Worm (Caenorhabditis elegans) whole organism, young adult: Measurements from ENCODE around the gene sdz-1.

ENCODE experiments used
- B0336.3 ChIP-seq: fragments of 200-800 bp; sonication (Bioruptor generic); IDR thresholded peaks from 2 replicates; pipeline ENCODE4 v1.3.6; 2022; ENCODE audit warnings: missing genetic modification characterization, missing compliant biosample characterization
- C06A6.2 ChIP-seq: fragments of 200-800 bp; sonication (Bioruptor generic); conservative IDR thresholded peaks from 2 replicates; pipeline ENCODE4 v1.3.6; 2022; ENCODE audit warnings: missing genetic modification characterization, missing compliant biosample characterization
- C17E4.6 ChIP-seq: fragments of 200-800 bp; sonication (Bioruptor generic); IDR thresholded peaks from 2 replicates; pipeline ENCODE4 v1.3.6; 2022; ENCODE audit warnings: missing genetic modification reagents, missing genetic modification characterization, missing compliant biosample characterization
- F22D6.2 ChIP-seq: sonication (generic microtip); optimal IDR thresholded peaks from 2 replicates; lab custom pipeline; 2016; ENCODE audit warnings: mild to moderate bottlenecking, missing genetic modification characterization, missing compliant biosample characterization
- F37B4.10 ChIP-seq: fragments of 200-800 bp; sonication (Bioruptor generic); IDR thresholded peaks from 2 replicates; pipeline ENCODE4 v1.3.6; 2022; ENCODE audit warnings: missing genetic modification characterization, missing compliant biosample characterization
- F52B5.7 ChIP-seq: sonication (generic microtip); optimal IDR thresholded peaks from 2 replicates; lab custom pipeline; 2016; ENCODE audit warnings: mild to moderate bottlenecking, missing genetic modification characterization, missing compliant biosample characterization
- F55B11.4 ChIP-seq: sonication (generic microtip); optimal IDR thresholded peaks from 2 replicates; lab custom pipeline; 2016; ENCODE audit warnings: missing compliant biosample characterization, missing genetic modification characterization, borderline replicate concordance; ENCODE audit not compliant: insufficient read depth
- F57C9.4 ChIP-seq: sonication (generic microtip); optimal IDR thresholded peaks from 2 replicates; lab custom pipeline; 2017; ENCODE audit warnings: mild to moderate bottlenecking, missing genetic modification characterization, missing compliant biosample characterization
- K11D2.4 ChIP-seq: fragments of 200-800 bp; sonication (Bioruptor generic); IDR thresholded peaks from 2 replicates; pipeline ENCODE4 v1.3.6; 2022; ENCODE audit warnings: missing genetic modification reagents, missing genetic modification characterization, missing compliant biosample characterization
- K12H6.12 ChIP-seq: fragments of 200-800 bp; sonication (Bioruptor generic); optimal IDR thresholded peaks from 2 replicates; lab custom pipeline; 2018; ENCODE audit warnings: mild to moderate bottlenecking, missing genetic modification characterization, missing compliant biosample characterization
- ama-1 ChIP-seq, 3 experiments: fragments of 150-350 bp in 1 of 3; sonication (generic microtip) in 2 of 3; optimal IDR thresholded peaks; 2 replicates each; lab custom pipeline; 2014 to 2018; ENCODE audit warnings: missing biosample characterization in 2 of 3, missing genetic modification characterization in 2 of 3, missing genetic modification reagents in 2 of 3
- attf-5 ChIP-seq: fragments of 200-800 bp; sonication (Bioruptor generic); optimal IDR thresholded peaks from 2 replicates; lab custom pipeline; 2018; ENCODE audit warnings: mild to moderate bottlenecking, missing genetic modification characterization, missing compliant biosample characterization
- cebp-1 ChIP-seq, 2 experiments: fragments of 200-800 bp in 1 of 2; sonication (Bioruptor generic) in 1 of 2; sonication (generic microtip) in 1 of 2; IDR thresholded peaks in 1 of 2; optimal IDR thresholded peaks in 1 of 2; 2 replicates each; pipeline versions ENCODE4 v1.3.6 to Lab custom; 2017 to 2022; ENCODE audit warnings: missing compliant biosample characterization in 2 of 2, missing genetic modification characterization in 2 of 2, mild to moderate bottlenecking in 1 of 2, missing genetic modification reagents in 1 of 2, moderate library complexity in 1 of 2
- ceh-58 ChIP-seq: fragments of 200-800 bp; sonication (Bioruptor generic); IDR thresholded peaks from 2 replicates; pipeline ENCODE4 v1.3.6; 2022; ENCODE audit warnings: missing genetic modification characterization, missing compliant biosample characterization
- ceh-79 ChIP-seq: sonication (generic microtip); optimal IDR thresholded peaks from 2 replicates; lab custom pipeline; 2017; ENCODE audit warnings: mild to moderate bottlenecking, missing genetic modification characterization, missing compliant biosample characterization
- dox-1 ChIP-seq: fragments of 200-800 bp; sonication (Bioruptor generic); IDR thresholded peaks from 2 replicates; pipeline ENCODE4 v1.3.6; 2022; ENCODE audit warnings: missing genetic modification reagents, missing genetic modification characterization, missing compliant biosample characterization
- dpff-1 ChIP-seq: sonication (generic microtip); optimal IDR thresholded peaks from 2 replicates; lab custom pipeline; 2017; ENCODE audit warnings: mild to moderate bottlenecking, missing genetic modification characterization, missing compliant biosample characterization
- egl-18 ChIP-seq: fragments of 200-800 bp; sonication (Bioruptor generic); IDR thresholded peaks from 2 replicates; pipeline ENCODE4 v1.3.6; 2022; ENCODE audit warnings: missing genetic modification reagents, missing genetic modification characterization, missing compliant biosample characterization
- egl-44 ChIP-seq: fragments of 200-800 bp; sonication (Bioruptor generic); IDR thresholded peaks from 2 replicates; pipeline ENCODE4 v1.3.6; 2022; ENCODE audit warnings: missing genetic modification reagents, missing genetic modification characterization, missing compliant biosample characterization
- ekl-4 ChIP-seq: fragments of 200-800 bp; sonication (Bioruptor generic); IDR thresholded peaks from 2 replicates; pipeline ENCODE4 v1.3.6; 2022; ENCODE audit warnings: missing genetic modification reagents, missing genetic modification characterization, missing compliant biosample characterization
- hlh-26 ChIP-seq: fragments of 200-800 bp; sonication (Bioruptor generic); conservative IDR thresholded peaks from 2 replicates; pipeline ENCODE4 v1.3.6; 2022; ENCODE audit warnings: missing genetic modification reagents, missing genetic modification characterization, missing compliant biosample characterization
- hmg-1.2 ChIP-seq: fragments of 200-800 bp; sonication (Bioruptor generic); IDR thresholded peaks from 2 replicates; pipeline ENCODE4 v1.3.6; 2022; ENCODE audit warnings: missing genetic modification reagents, missing genetic modification characterization, missing compliant biosample characterization
- hsf-1 ChIP-seq: fragments of 200-800 bp; sonication (Bioruptor generic); IDR thresholded peaks from 2 replicates; pipeline ENCODE4 v1.3.6; 2022; ENCODE audit warnings: missing genetic modification reagents, missing genetic modification characterization, missing compliant biosample characterization
- lag-1 ChIP-seq: fragments of 200-800 bp; sonication (Bioruptor generic); IDR thresholded peaks from 2 replicates; pipeline ENCODE4 v1.3.6; 2022; ENCODE audit warnings: missing genetic modification reagents, missing genetic modification characterization, missing compliant biosample characterization
- let-526 ChIP-seq: fragments of 200-800 bp; sonication (Bioruptor generic); IDR thresholded peaks from 2 replicates; pipeline ENCODE4 v1.3.6; 2022; ENCODE audit warnings: missing genetic modification reagents, missing genetic modification characterization, missing compliant biosample characterization
- lin-35 ChIP-seq, 3 experiments: fragments of 150-350 bp in 2 of 3; sonication (generic microtip) in 1 of 3; optimal IDR thresholded peaks; 2 replicates each; lab custom pipeline; 2014 to 2018; ENCODE audit warnings: missing biosample characterization in 3 of 3, missing genetic modification characterization in 3 of 3, missing genetic modification reagents in 3 of 3
- lin-40 ChIP-seq: sonication (generic microtip); optimal IDR thresholded peaks from 2 replicates; lab custom pipeline; 2016; ENCODE audit warnings: missing genetic modification characterization, mild to moderate bottlenecking, missing compliant biosample characterization, missing genotype, missing genetic modification reagents
- lin-54 ChIP-seq: fragments of 200-800 bp; sonication (Bioruptor generic); optimal IDR thresholded peaks from 2 replicates; lab custom pipeline; 2018; ENCODE audit warnings: mild to moderate bottlenecking, missing genetic modification characterization, missing compliant biosample characterization
- madf-10 ChIP-seq: sonication (generic microtip); optimal IDR thresholded peaks from 2 replicates; lab custom pipeline; 2016; ENCODE audit warnings: mild to moderate bottlenecking, missing genetic modification characterization, missing compliant biosample characterization
- madf-6 ChIP-seq: fragments of 200-800 bp; sonication (Bioruptor generic); IDR thresholded peaks from 2 replicates; pipeline ENCODE4 v1.3.6; 2022; ENCODE audit warnings: missing genetic modification reagents, missing genetic modification characterization, missing compliant biosample characterization
- nhr-179 ChIP-seq: sonication (generic microtip); optimal IDR thresholded peaks from 2 replicates; lab custom pipeline; 2016; ENCODE audit warnings: mild to moderate bottlenecking, missing genetic modification characterization, missing compliant biosample characterization
- nhr-80 ChIP-seq: sonication (generic microtip); optimal IDR thresholded peaks from 2 replicates; lab custom pipeline; 2016; ENCODE audit warnings: missing genetic modification characterization, missing compliant biosample characterization
- nhr-90 ChIP-seq: sonication (generic microtip); optimal IDR thresholded peaks from 2 replicates; lab custom pipeline; 2016; ENCODE audit warnings: missing genotype, mild to moderate bottlenecking, missing genetic modification characterization, missing compliant biosample characterization
- repo-1 ChIP-seq: sonication (generic microtip); optimal IDR thresholded peaks from 2 replicates; lab custom pipeline; 2017; ENCODE audit warnings: mild to moderate bottlenecking, missing genetic modification characterization, missing compliant biosample characterization
- sdz-38 ChIP-seq: sonication (generic microtip); optimal IDR thresholded peaks from 2 replicates; lab custom pipeline; 2016; ENCODE audit warnings: missing genotype, missing genetic modification characterization, missing compliant biosample characterization
- sea-2 ChIP-seq: fragments of 200-800 bp; sonication (Bioruptor generic); IDR thresholded peaks from 2 replicates; pipeline ENCODE4 v1.3.6; 2022; ENCODE audit warnings: missing genetic modification characterization, missing compliant biosample characterization
- snpc-4 ChIP-seq, 5 experiments: fragments of 150-350 bp in 1 of 5; sonication (generic microtip) in 4 of 5; optimal IDR thresholded peaks; 2 replicates each; lab custom pipeline; 2014 to 2018; ENCODE audit warnings: missing genetic modification characterization in 5 of 5, missing biosample characterization in 3 of 5, antibody characterized with exemption in 2 of 5, mild to moderate bottlenecking in 2 of 5, missing compliant biosample characterization in 2 of 5, missing genotype in 2 of 5, moderate library complexity in 2 of 5, missing genetic modification reagents in 1 of 5
- unc-62 ChIP-seq: fragments of 150-350 bp; optimal IDR thresholded peaks from 2 replicates; lab custom pipeline; 2014; ENCODE audit warnings: missing biosample characterization, missing genetic modification reagents, missing genetic modification characterization
- ztf-18 ChIP-seq: sonication (generic microtip); optimal IDR thresholded peaks from 2 replicates; lab custom pipeline; 2016; ENCODE audit warnings: missing genotype, mild to moderate bottlenecking, missing genetic modification characterization, missing compliant biosample characterization
- ztf-26 ChIP-seq: sonication (generic microtip); optimal IDR thresholded peaks from 2 replicates; lab custom pipeline; 2017; ENCODE audit warnings: missing genetic modification characterization, missing compliant biosample characterization

The sdz-1 gene

DNA sequence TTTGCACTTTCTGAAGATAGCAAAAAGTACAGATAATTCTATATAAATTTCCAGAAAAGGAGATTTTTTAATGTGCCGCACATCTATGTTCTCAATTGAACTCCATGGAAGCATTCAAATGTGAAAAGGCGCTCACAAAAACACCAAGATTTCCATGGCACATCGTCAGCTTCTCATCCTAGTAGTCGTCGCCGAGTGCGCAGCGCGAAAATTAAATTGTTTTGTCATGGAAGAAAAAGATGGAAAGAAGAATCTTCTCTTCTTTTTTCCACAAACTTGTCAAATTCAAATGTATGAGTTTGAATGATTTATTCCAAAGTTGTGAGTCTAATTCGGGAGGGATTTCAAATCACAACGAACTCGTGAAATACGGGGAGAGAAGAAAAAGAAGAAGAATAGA lies 37.3 kb upstream of the sdz-1 start:
- TF ChIP-seq madf-6 (GFP tag; lab: Robert Waterston, UW) (0 out of 2 replicates have a peak, but pooled peaks have one; percentile 10), lin-54 (no peak), repo-1 (tag; lab: Kevin White, UChicago) (no peak)
- TF ChIP-seq, all 124 proteins: peak for 1

- TF ChIP-seq nhr-80 (tag; lab: Kevin White, UChicago) = peak; percentile 66
- TF ChIP-seq ceh-58 (GFP tag; lab: Robert Waterston, UW) = no peak
- TF ChIP-seq hmg-1.2 (GFP tag; lab: Robert Waterston, UW) = peak; percentile 45
- no peak for TF ChIP-seq F52B5.7 (tag; lab: Kevin White, UChicago)
- TF ChIP-seq F55B11.4 = no peak
- peak; percentile 8 for TF ChIP-seq F22D6.2 (tag; lab: Kevin White, UChicago)
- TF ChIP-seq dox-1 (GFP tag; lab: Robert Waterston, UW) = peak; percentile 47; the same call in 1 of the 2 replicates
- TF ChIP-seq unc-62 (GFP tag; lab: Kevin White, UChicago) = peak; percentile 69
- no peak for TF ChIP-seq repo-1 (tag; lab: Kevin White, UChicago)
- TF ChIP-seq K11D2.4 (GFP tag; lab: Robert Waterston, UW) = 0 out of 2 replicates have a peak, but pooled peaks have one; percentile 58
- no peak for TF ChIP-seq hlh-26 (GFP tag; lab: Robert Waterston, UW)
- TF ChIP-seq madf-6 (GFP tag; lab: Robert Waterston, UW) = peak; percentile 41; the same call in 1 of the 2 replicates
- no peak for TF ChIP-seq B0336.3 (GFP tag; lab: Robert Waterston, UW)
- no peak for TF ChIP-seq sdz-38 (tag; lab: Kevin White, UChicago)
- TF ChIP-seq egl-18 (GFP tag; lab: Robert Waterston, UW) = no peak
- TF ChIP-seq F37B4.10 (GFP tag; lab: Robert Waterston, UW) = no peak
- no peak for TF ChIP-seq dpff-1
- no peak for TF ChIP-seq ztf-18 (tag; lab: Kevin White, UChicago)
- no peak for TF ChIP-seq snpc-4 (GFP tag; optimal IDR thresholded peaks at IDR 0.05; lab: Kevin White, UChicago)
- TF ChIP-seq snpc-4 (tag; optimal IDR thresholded peaks at IDR 0.05; lab: Kevin White, UChicago) = peak in 1 of 4 experiments; percentile 1
- TF ChIP-seq C06A6.2 (GFP tag; lab: Robert Waterston, UW) = 0 out of 2 replicates have a peak, but pooled peaks have one; percentile 13
- TF ChIP-seq let-526 (GFP tag; lab: Robert Waterston, UW) = no peak
- no peak for TF ChIP-seq nhr-179
- no peak for TF ChIP-seq lin-54
- TF ChIP-seq K12H6.12 = peak; percentile 25
- peak; percentile 8 for TF ChIP-seq lin-40
- no peak for TF ChIP-seq ceh-79 (tag; lab: Kevin White, UChicago)
- TF ChIP-seq lin-35 (GFP tag; optimal IDR thresholded peaks at IDR 0.05; lab: Kevin White, UChicago) = no peak
- TF ChIP-seq ztf-26 (tag; lab: Kevin White, UChicago) = no peak
- no peak for TF ChIP-seq lag-1 (GFP tag; lab: Robert Waterston, UW)
- TF ChIP-seq attf-5 = no peak
- no peak for TF ChIP-seq C17E4.6 (GFP tag; lab: Robert Waterston, UW)
- TF ChIP-seq hsf-1 (GFP tag; lab: Robert Waterston, UW) = no peak
- TF ChIP-seq cebp-1 (GFP tag; IDR thresholded peaks at IDR 0.05; lab: Robert Waterston, UW) = no peak
- peak; percentile 55 for TF ChIP-seq cebp-1 (tag; optimal IDR thresholded peaks at IDR 0.05; lab: Kevin White, UChicago)
- no peak for TF ChIP-seq sea-2 (GFP tag; lab: Robert Waterston, UW)
- no peak for TF ChIP-seq ama-1 (optimal IDR thresholded peaks at IDR 0.05; lab: Kevin White, UChicago)
- TF ChIP-seq ama-1 (GFP tag; optimal IDR thresholded peaks at IDR 0.05; lab: Kevin White, UChicago) = no peak
- no peak for TF ChIP-seq ekl-4 (GFP tag; lab: Robert Waterston, UW)
- no peak for TF ChIP-seq madf-10 (tag; lab: Kevin White, UChicago)
- no peak for TF ChIP-seq nhr-90
- TF ChIP-seq egl-44 (GFP tag; lab: Robert Waterston, UW) = no peak
- no peak for TF ChIP-seq F57C9.4 (tag; lab: Kevin White, UChicago)
- TF ChIP-seq, all 124 proteins: peak for 12
These were observed 34.3 kb upstream of the sdz-1 start for ce11 chrIII:8734327-8734885.
